Fruit fly (Drosophila melanogaster) whole organism, embryonic: ENCODE results near the gene CG15047.

ENCODE experiments used
- Bdp1 ChIP-seq: fragments of 200-800 bp; sonication (Bioruptor generic); optimal IDR thresholded peaks from 3 replicates; lab custom pipeline; 2016; ENCODE audit warnings: missing biosample characterization, missing genetic modification characterization
- Bgb ChIP-seq: fragments of 200-800 bp; sonication (Bioruptor generic); IDR thresholded peaks from 2 replicates; pipeline ENCODE4 v1.3.6; 2022; ENCODE audit warnings: missing biosample characterization, missing genetic modification characterization; ENCODE audit not compliant: partially characterized antibody
- CG10147 ChIP-seq: fragments of 200-800 bp; sonication (Bioruptor generic); optimal IDR thresholded peaks from 2 replicates; lab custom pipeline; 2019; ENCODE audit warnings: missing biosample characterization, mild to moderate bottlenecking, missing genetic modification characterization, moderate library complexity
- CG10209 ChIP-seq: fragments of 200-800 bp; sonication (Bioruptor generic); optimal IDR thresholded peaks from 3 replicates; lab custom pipeline; 2017; ENCODE audit warnings: missing biosample characterization, mild to moderate bottlenecking, missing genetic modification characterization, missing genetic modification reagents
- CG1024 ChIP-seq: fragments of 200-800 bp; sonication (Bioruptor generic); IDR thresholded peaks from 2 replicates; pipeline ENCODE4 v1.3.6; 2022; ENCODE audit warnings: missing biosample characterization, missing genetic modification characterization
- CG11560 ChIP-seq: fragments of 200-800 bp; sonication (Bioruptor generic); IDR thresholded peaks from 3 replicates; pipeline ENCODE4 v1.3.6; 2022; ENCODE audit warnings: missing biosample characterization, missing genetic modification characterization
- CG14860 ChIP-seq: fragments of 200-800 bp; sonication (Bioruptor generic); IDR thresholded peaks from 3 replicates; pipeline ENCODE4 v1.3.6; 2022; ENCODE audit warnings: missing biosample characterization, missing genetic modification characterization; ENCODE audit not compliant: partially characterized antibody
- CG15269 ChIP-seq: fragments of 200-800 bp; sonication (Bioruptor generic); optimal IDR thresholded peaks from 2 replicates; lab custom pipeline; 2018; ENCODE audit warnings: missing biosample characterization, mild to moderate bottlenecking, missing genetic modification characterization, moderate library complexity
- CG1529 ChIP-seq: fragments of 200-800 bp; sonication (Bioruptor generic); optimal IDR thresholded peaks from 3 replicates; lab custom pipeline; 2018; ENCODE audit warnings: missing biosample characterization, missing genetic modification characterization
- CG17359 ChIP-seq: fragments of 200-800 bp; sonication (Bioruptor generic); optimal IDR thresholded peaks from 3 replicates; lab custom pipeline; 2018; ENCODE audit warnings: missing biosample characterization, mild to moderate bottlenecking, missing genetic modification characterization, moderate library complexity
- CG17829 ChIP-seq: fragments of 200-800 bp; optimal IDR thresholded peaks from 2 replicates; lab custom pipeline; 2019; ENCODE audit warnings: missing biosample characterization, mild to moderate bottlenecking, missing genetic modification characterization, moderate library complexity
- CG2202 ChIP-seq: fragments of 200-800 bp; sonication (Bioruptor generic); optimal IDR thresholded peaks from 2 replicates; lab custom pipeline; 2018; ENCODE audit warnings: missing biosample characterization, mild to moderate bottlenecking, missing genetic modification characterization
- CG2678 ChIP-seq: fragments of 200-800 bp; sonication (Bioruptor generic); optimal IDR thresholded peaks from 3 replicates; lab custom pipeline; 2019; ENCODE audit warnings: missing biosample characterization, mild to moderate bottlenecking, missing genetic modification characterization, moderate library complexity
- CG2889 ChIP-seq: fragments of 200-800 bp; sonication (Bioruptor generic); IDR thresholded peaks from 3 replicates; pipeline ENCODE4 v1.3.6; 2022; ENCODE audit warnings: missing biosample characterization, missing genetic modification characterization
- CG30403 ChIP-seq: fragments of 200-800 bp; sonication (Bioruptor generic); optimal IDR thresholded peaks from 3 replicates; lab custom pipeline; 2016; ENCODE audit warnings: missing biosample characterization, missing genetic modification characterization
- CG30431 ChIP-seq: fragments of 200-800 bp; sonication (Bioruptor generic); optimal IDR thresholded peaks from 2 replicates; lab custom pipeline; 2017; ENCODE audit warnings: missing biosample characterization, missing genetic modification characterization
- CG3407 ChIP-seq: fragments of 200-800 bp; sonication (Bioruptor generic); optimal IDR thresholded peaks from 2 replicates; lab custom pipeline; 2018; ENCODE audit warnings: missing biosample characterization, mild to moderate bottlenecking, missing genetic modification characterization
- CG4404 ChIP-seq: fragments of 200-800 bp; sonication (Bioruptor generic); IDR thresholded peaks from 2 replicates; pipeline ENCODE4 v1.3.6; 2022; ENCODE audit warnings: missing biosample characterization, missing genetic modification characterization
- CG6689 ChIP-seq: fragments of 200-800 bp; sonication (Bioruptor generic); IDR thresholded peaks from 2 replicates; pipeline ENCODE4 v1.3.6; 2022; ENCODE audit warnings: missing biosample characterization, missing genetic modification characterization
- CG6791 ChIP-seq: fragments of 200-800 bp; sonication (Bioruptor generic); IDR thresholded peaks from 3 replicates; pipeline ENCODE4 v1.3.6; 2022; ENCODE audit warnings: missing biosample characterization, missing genetic modification characterization; ENCODE audit not compliant: partially characterized antibody
- CG7839 ChIP-seq: fragments of 200-800 bp; sonication (Bioruptor generic); optimal IDR thresholded peaks from 3 replicates; lab custom pipeline; 2018; ENCODE audit warnings: missing biosample characterization, mild to moderate bottlenecking, missing genetic modification characterization, moderate library complexity
- CG8089 ChIP-seq: fragments of 200-800 bp; sonication (Bioruptor generic); optimal IDR thresholded peaks from 3 replicates; lab custom pipeline; 2016; ENCODE audit warnings: missing biosample characterization, missing genetic modification characterization
- CkIIα-i1 ChIP-seq: fragments of 200-800 bp; sonication (Bioruptor generic); IDR thresholded peaks from 2 replicates; pipeline ENCODE4 v1.3.6; 2022; ENCODE audit warnings: missing biosample characterization, missing genetic modification characterization
- Doc2 ChIP-seq: fragments of 200-800 bp; sonication (Bioruptor generic); IDR thresholded peaks from 2 replicates; pipeline ENCODE4 v1.3.6; 2022; ENCODE audit warnings: missing biosample characterization, missing genetic modification characterization
- Drgx ChIP-seq: fragments of 200-800 bp; sonication (Bioruptor generic); IDR thresholded peaks from 2 replicates; pipeline ENCODE4 v1.3.6; 2022; ENCODE audit warnings: missing biosample characterization, missing genetic modification characterization
- Fer3 ChIP-seq: fragments of 200-800 bp; sonication (Bioruptor generic); optimal IDR thresholded peaks from 2 replicates; lab custom pipeline; 2018; ENCODE audit warnings: missing biosample characterization, mild to moderate bottlenecking, missing genetic modification characterization, moderate library complexity
- Meics ChIP-seq: fragments of 200-800 bp; sonication (Bioruptor generic); optimal IDR thresholded peaks from 2 replicates; lab custom pipeline; 2017; ENCODE audit warnings: missing biosample characterization, mild to moderate bottlenecking, missing genetic modification characterization
- Mes4 ChIP-seq: fragments of 200-800 bp; sonication (Bioruptor generic); optimal IDR thresholded peaks from 2 replicates; lab custom pipeline; 2016; ENCODE audit warnings: missing biosample characterization, missing genetic modification characterization
- Oaz ChIP-seq: fragments of 200-800 bp; sonication (Bioruptor generic); IDR thresholded peaks from 2 replicates; pipeline ENCODE4 v1.3.6; 2022; ENCODE audit warnings: missing biosample characterization, missing genetic modification characterization
- Sin3A ChIP-seq: fragments of >200 bp; optimal IDR thresholded peaks from 2 replicates; lab custom pipeline; 2018
- Xrp1 ChIP-seq: fragments of 200-800 bp; sonication (Bioruptor generic); IDR thresholded peaks from 2 replicates; pipeline ENCODE4 v1.3.6; 2022; ENCODE audit warnings: missing biosample characterization, missing genetic modification characterization
- bsh ChIP-seq, 2 experiments: fragments of 200-800 bp; sonication (Bioruptor generic); optimal IDR thresholded peaks; 2 replicates each; lab custom pipeline; 2017 to 2018; ENCODE audit warnings: mild to moderate bottlenecking in 2 of 2, missing biosample characterization in 2 of 2, missing genetic modification characterization in 2 of 2, moderate library complexity in 1 of 2
- ci ChIP-seq: fragments of 200-800 bp; sonication (Bioruptor generic); IDR thresholded peaks from 3 replicates; pipeline ENCODE4 v1.3.6; 2022; ENCODE audit warnings: missing biosample characterization, missing genetic modification characterization
- danr ChIP-seq: fragments of 200-800 bp; sonication (Bioruptor generic); IDR thresholded peaks from 2 replicates; pipeline ENCODE4 v1.3.6; 2022; ENCODE audit warnings: missing biosample characterization, missing genetic modification characterization
- dmrt99B ChIP-seq: fragments of 200-800 bp; sonication (Bioruptor generic); optimal IDR thresholded peaks from 2 replicates; lab custom pipeline; 2018; ENCODE audit warnings: missing biosample characterization, mild to moderate bottlenecking, missing genetic modification characterization, moderate library complexity
- ems ChIP-seq: fragments of 200-800 bp; sonication (Bioruptor generic); optimal IDR thresholded peaks from 3 replicates; lab custom pipeline; 2016; ENCODE audit warnings: missing biosample characterization, missing genetic modification characterization
- ewg ChIP-seq: fragments of 200-800 bp; sonication (Bioruptor generic); optimal IDR thresholded peaks from 3 replicates; lab custom pipeline; 2017; ENCODE audit warnings: mild to moderate bottlenecking, missing biosample characterization, missing genetic modification reagents, missing genetic modification characterization
- eyg ChIP-seq: fragments of 200-800 bp; sonication (Bioruptor generic); optimal IDR thresholded peaks from 3 replicates; lab custom pipeline; 2016; ENCODE audit warnings: missing biosample characterization, missing genetic modification characterization
- gsb-n ChIP-seq: fragments of 200-800 bp; sonication (Bioruptor generic); optimal IDR thresholded peaks from 3 replicates; lab custom pipeline; 2018; ENCODE audit warnings: missing biosample characterization, mild to moderate bottlenecking, missing genetic modification characterization
- nmo ChIP-seq: fragments of 200-800 bp; sonication (Bioruptor generic); optimal IDR thresholded peaks from 2 replicates; lab custom pipeline; 2018; ENCODE audit warnings: missing biosample characterization, mild to moderate bottlenecking, missing genetic modification characterization, moderate library complexity
- nom ChIP-seq: fragments of 200-800 bp; sonication (Bioruptor generic); optimal IDR thresholded peaks from 2 replicates; lab custom pipeline; 2017; ENCODE audit warnings: missing biosample characterization, missing genetic modification characterization, mild to moderate bottlenecking, moderate library complexity, missing genetic modification reagents
- sens ChIP-seq: fragments of 200-800 bp; sonication (Bioruptor generic); peaks from one replicate; lab custom pipeline; 2016; ENCODE audit warnings: missing biosample characterization, missing genetic modification characterization
- sens-2 ChIP-seq: fragments of 200-800 bp; sonication (Bioruptor generic); IDR thresholded peaks from 2 replicates; pipeline ENCODE4 v1.3.6; 2022; ENCODE audit warnings: missing biosample characterization, missing genetic modification characterization
- sim ChIP-seq: fragments of 200-800 bp; sonication (Bioruptor generic); IDR thresholded peaks from 2 replicates; pipeline ENCODE4 v1.3.6; 2022; ENCODE audit warnings: missing biosample characterization, missing genetic modification characterization
- sima ChIP-seq: fragments of 200-800 bp; sonication (Bioruptor generic); optimal IDR thresholded peaks from 2 replicates; lab custom pipeline; 2016; ENCODE audit warnings: missing biosample characterization, missing genetic modification characterization
- tio ChIP-seq: fragments of 200-800 bp; sonication (Bioruptor generic); optimal IDR thresholded peaks from 2 replicates; lab custom pipeline; 2017; ENCODE audit warnings: missing biosample characterization, missing genetic modification characterization, inconsistent platforms
- wor ChIP-seq: fragments of 200-800 bp; sonication (Bioruptor generic); IDR thresholded peaks from 2 replicates; pipeline ENCODE4 v1.3.6; 2022; ENCODE audit warnings: missing biosample characterization, missing genetic modification characterization
- zfh1 ChIP-seq: fragments of 200-800 bp; sonication (Bioruptor generic); IDR thresholded peaks from 3 replicates; pipeline ENCODE4 v1.3.6; 2022; ENCODE audit warnings: missing biosample characterization, missing genetic modification characterization

The CG15047 gene

DNA sequence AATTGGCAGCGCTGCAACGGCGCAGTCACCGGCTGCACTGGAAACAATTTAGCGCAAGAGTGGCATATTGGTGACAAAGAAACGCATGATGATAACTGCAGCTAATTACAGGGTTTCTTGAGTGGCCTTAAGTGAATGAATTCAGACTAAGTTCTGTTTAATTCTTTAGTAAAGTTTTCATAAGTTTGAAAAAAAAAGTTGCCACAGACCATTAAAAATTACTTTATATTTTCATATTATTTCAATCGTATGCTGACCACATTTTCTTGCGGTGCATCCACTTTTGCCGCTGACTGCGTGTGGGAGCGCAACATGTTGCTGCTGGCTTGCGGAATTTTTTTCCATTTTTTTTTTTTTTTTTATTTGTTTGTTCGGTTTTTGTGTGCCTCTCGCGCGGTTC lies 24.0 kb downstream of the CG15047 start (continued):
- peak; percentile 63; the same call in 1 of the 2 replicates for TF ChIP-seq Xrp1
- TF ChIP-seq CG30403 (GFP tag; lab: Kevin White, UChicago) = peak; percentile 4
- peak; percentile 19 for TF ChIP-seq CG15269 (tag; lab: Kevin White, UChicago)
- TF ChIP-seq CG30431 (GFP tag; lab: Kevin White, UChicago) = peak; percentile 33
- peak; percentile 26; the same call in 1 of the 2 replicates for TF ChIP-seq CG4404 (GFP tag; lab: Robert Waterston, UW)
- peak; percentile 34; the same call in 1 of the 2 replicates for TF ChIP-seq wor (GFP tag; lab: Robert Waterston, UW)
- TF ChIP-seq CkIIα-i1 = no peak
- TF ChIP-seq CG2678 (tag; lab: Kevin White, UChicago) = peak; percentile 39
- TF ChIP-seq CG17829 (tag; lab: Kevin White, UChicago) = peak; percentile 13
- TF ChIP-seq CG6689 (GFP tag; lab: Robert Waterston, UW) = peak; percentile 44; the same call in 1 of the 2 replicates
- peak; percentile 56 for TF ChIP-seq dmrt99B (tag; lab: Kevin White, UChicago)
- TF ChIP-seq danr (GFP tag; lab: Robert Waterston, UW) = 0 out of 2 replicates have a peak, but pooled peaks have one; percentile 27
- no peak for TF ChIP-seq sens-2 (GFP tag; lab: Robert Waterston, UW)
- peak; percentile 28 for TF ChIP-seq gsb-n (tag; lab: Kevin White, UChicago)
- no peak for TF ChIP-seq CG6791 (GFP tag; lab: Robert Waterston, UW)
- TF ChIP-seq Sin3A (lab: Kevin White, UChicago) = no peak
- TF ChIP-seq ci (GFP tag; lab: Robert Waterston, UW) = 0 out of 3 replicates have a peak, but pooled peaks have one; percentile 23
- no peak for TF ChIP-seq Oaz (GFP tag; lab: Robert Waterston, UW)
- peak; percentile 9 for TF ChIP-seq CG10209 (GFP tag; lab: Kevin White, UChicago)
- peak; percentile 15 for TF ChIP-seq CG3407
- no peak for TF ChIP-seq CG10147 (GFP tag; lab: Kevin White, UChicago)
- TF ChIP-seq CG17359 (tag; lab: Kevin White, UChicago) = peak; percentile 8
- TF ChIP-seq nom (GFP tag; lab: Kevin White, UChicago) = peak; percentile 40
- no peak for TF ChIP-seq Mes4 (GFP tag; lab: Kevin White, UChicago)
- TF ChIP-seq ewg = peak; percentile 23
- no peak for TF ChIP-seq CG2202
- peak; percentile 4 for TF ChIP-seq tio (GFP tag; lab: Kevin White, UChicago)
- TF ChIP-seq Bdp1 = no peak
- TF ChIP-seq nmo = peak; percentile 66
- no peak for TF ChIP-seq sim (GFP tag; lab: Robert Waterston, UW)
- TF ChIP-seq zfh1 (GFP tag; lab: Robert Waterston, UW) = peak; percentile 51; the same call in 2 of the 3 replicates
- TF ChIP-seq, all 482 proteins: peak for 86

DNA sequence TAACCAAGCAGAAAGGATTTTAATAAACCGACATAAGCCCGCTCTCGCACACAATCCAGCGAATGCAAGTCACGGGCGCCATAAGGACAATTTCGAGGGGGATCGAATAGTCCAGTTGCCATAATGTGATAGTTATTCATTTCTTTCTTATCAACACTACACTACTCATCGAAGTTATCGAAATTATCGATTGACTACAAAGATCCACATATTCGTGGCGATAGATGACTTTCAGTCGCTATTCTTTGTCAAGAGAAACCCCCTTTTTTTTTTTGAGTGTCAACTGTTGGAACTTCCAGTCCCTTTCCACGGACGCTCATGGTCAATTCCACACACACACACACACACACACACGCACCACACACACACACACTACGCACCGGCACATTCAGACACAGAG lies 26.1 kb downstream of the CG15047 start:
- TF ChIP-seq ems = no peak
- peak; percentile 14 for TF ChIP-seq sens (GFP tag; lab: Kevin White, UChicago)
- no peak for TF ChIP-seq eyg
- TF ChIP-seq Fer3 (tag; lab: Kevin White, UChicago) = no peak
- peak; percentile 25; the same call in 1 of the 2 replicates for TF ChIP-seq Drgx (GFP tag; lab: Robert Waterston, UW)
- TF ChIP-seq CG14860 (GFP tag; lab: Robert Waterston, UW) = no peak
- TF ChIP-seq nom (GFP tag; lab: Kevin White, UChicago) = peak; percentile 58
- no peak for TF ChIP-seq CG1024 (GFP tag; lab: Robert Waterston, UW)
- TF ChIP-seq CG7839 = no peak
- TF ChIP-seq CG11560 = no peak
- TF ChIP-seq Bgb = no peak
- TF ChIP-seq Meics = no peak
- TF ChIP-seq Doc2 (GFP tag; lab: Robert Waterston, UW) = no peak
- peak in 1 of 2 experiments; percentile 45 for TF ChIP-seq bsh (GFP tag; optimal IDR thresholded peaks at IDR 0.05; lab: Kevin White, UChicago)
- TF ChIP-seq CG1529 (GFP tag; lab: Kevin White, UChicago) = no peak
- no peak for TF ChIP-seq CG2889
- no peak for TF ChIP-seq sima (GFP tag; lab: Kevin White, UChicago)
- TF ChIP-seq CG8089 = no peak
- TF ChIP-seq, all 482 proteins: peak for 4
